Worm (Caenorhabditis elegans) whole organism, L4 larva: ENCODE data around the gene F38E1.6.

Experiments used
- F49E8.2 ChIP-seq: sonication (generic microtip); optimal IDR thresholded peaks from 2 replicates; lab custom pipeline; 2016; ENCODE audit warnings: missing compliant biosample characterization, mild to moderate bottlenecking, missing genetic modification characterization, borderline replicate concordance
- T26A8.4 ChIP-seq: fragments of 200-800 bp; sonication (Bioruptor generic); IDR thresholded peaks from 2 replicates; pipeline ENCODE4 v1.3.6; 2022; ENCODE audit warnings: missing genetic modification characterization, missing compliant biosample characterization
- ZK337.2 ChIP-seq: fragments of 200-800 bp; sonication (Bioruptor generic); IDR thresholded peaks from 2 replicates; pipeline ENCODE4 v1.3.6; 2022; ENCODE audit warnings: missing genetic modification reagents, missing genetic modification characterization, missing compliant biosample characterization
- aha-1 ChIP-seq: fragments of 150-350 bp; peaks from one replicate; lab custom pipeline; 2014; ENCODE audit warnings: missing biosample characterization, missing genetic modification characterization
- aly-2 ChIP-seq: sonication (generic microtip); optimal IDR thresholded peaks from 2 replicates; lab custom pipeline; 2018; ENCODE audit warnings: missing biosample characterization, missing genetic modification characterization
- ces-1 ChIP-seq: fragments of 150-350 bp; sonication (generic microtip); optimal IDR thresholded peaks from 4 replicates; lab custom pipeline; 2014; ENCODE audit warnings: missing biosample characterization, missing genetic modification reagents, missing genetic modification characterization
- cey-2 ChIP-seq: sonication (generic microtip); optimal IDR thresholded peaks from 3 replicates; lab custom pipeline; 2017; ENCODE audit warnings: missing genetic modification characterization, mild to moderate bottlenecking, missing compliant biosample characterization, antibody characterized with exemption, borderline replicate concordance; ENCODE audit not compliant: insufficient read depth
- daf-16 ChIP-seq, 3 experiments: sonication (generic microtip); optimal IDR thresholded peaks; 2 replicates each; lab custom pipeline; 2016 to 2017; ENCODE audit warnings: missing genetic modification characterization in 3 of 3, missing genetic modification reagents in 3 of 3, mild to moderate bottlenecking in 2 of 3, missing compliant biosample characterization in 2 of 3, missing biosample characterization in 1 of 3, moderate library complexity in 1 of 3
- daf-19 ChIP-seq: fragments of 200-800 bp; sonication (Bioruptor generic); conservative IDR thresholded peaks from 2 replicates; pipeline ENCODE4 v1.3.6; 2022; ENCODE audit warnings: missing genetic modification characterization, missing compliant biosample characterization
- dmd-9 ChIP-seq: fragments of 200-800 bp; sonication (Bioruptor generic); IDR thresholded peaks from 2 replicates; pipeline ENCODE4 v1.3.6; 2022; ENCODE audit warnings: missing genetic modification reagents, missing genetic modification characterization, missing compliant biosample characterization
- dpl-1 ChIP-seq: fragments of 150-350 bp; optimal IDR thresholded peaks from 2 replicates; lab custom pipeline; 2014; ENCODE audit warnings: missing biosample characterization, missing genetic modification reagents, missing genetic modification characterization
- duxl-1 ChIP-seq: sonication (generic microtip); optimal IDR thresholded peaks from 2 replicates; lab custom pipeline; 2016; ENCODE audit warnings: mild to moderate bottlenecking, missing genetic modification characterization, moderate library complexity, missing compliant biosample characterization; ENCODE audit not compliant: poor library complexity
- dve-1 ChIP-seq: sonication (generic microtip); optimal IDR thresholded peaks from 2 replicates; lab custom pipeline; 2017; ENCODE audit warnings: antibody characterized with exemption, mild to moderate bottlenecking, missing genetic modification characterization, missing compliant biosample characterization; ENCODE audit not compliant: insufficient read depth
- egl-27 ChIP-seq: sonication (generic microtip); optimal IDR thresholded peaks from 3 replicates; lab custom pipeline; 2017; ENCODE audit warnings: missing biosample characterization, missing genetic modification reagents, missing genetic modification characterization
- egl-43 ChIP-seq: fragments of 200-800 bp; sonication (Bioruptor generic); IDR thresholded peaks from 2 replicates; pipeline ENCODE4 v1.3.6; 2022; ENCODE audit warnings: missing genetic modification reagents, missing genetic modification characterization, missing compliant biosample characterization
- hlh-11 ChIP-seq: fragments of 200-800 bp; sonication (Bioruptor generic); optimal IDR thresholded peaks from 2 replicates; lab custom pipeline; 2018; ENCODE audit warnings: mild to moderate bottlenecking, missing genetic modification characterization, missing compliant biosample characterization
- hlh-30 ChIP-seq: sonication (generic microtip); optimal IDR thresholded peaks from 2 replicates; lab custom pipeline; 2017; ENCODE audit warnings: antibody characterized with exemption, mild to moderate bottlenecking, missing genetic modification characterization, missing compliant biosample characterization; ENCODE audit not compliant: insufficient read depth
- hmg-1.1 ChIP-seq: fragments of 200-800 bp; sonication (Bioruptor generic); IDR thresholded peaks from 2 replicates; pipeline ENCODE4 v1.3.6; 2022; ENCODE audit warnings: missing genetic modification reagents, missing genetic modification characterization, missing compliant biosample characterization
- lim-7 ChIP-seq: fragments of 200-800 bp; sonication (Bioruptor generic); IDR thresholded peaks from 2 replicates; pipeline ENCODE4 v1.3.6; 2022; ENCODE audit warnings: missing genetic modification characterization, missing compliant biosample characterization
- lin-1 ChIP-seq: fragments of 200-800 bp; sonication (Bioruptor generic); IDR thresholded peaks from 2 replicates; pipeline ENCODE4 v1.3.6; 2022; ENCODE audit warnings: missing genetic modification reagents, missing genetic modification characterization, missing compliant biosample characterization
- lin-13 ChIP-seq: fragments of 150-350 bp; optimal IDR thresholded peaks from 2 replicates; lab custom pipeline; 2014; ENCODE audit warnings: missing biosample characterization, missing genetic modification reagents, missing genetic modification characterization
- madf-9 ChIP-seq: fragments of 200-800 bp; sonication (Bioruptor generic); conservative IDR thresholded peaks from 2 replicates; pipeline ENCODE4 v1.3.6; 2022; ENCODE audit warnings: missing genetic modification reagents, missing genetic modification characterization, missing compliant biosample characterization
- mxl-2 ChIP-seq: fragments of 200-800 bp; sonication (Bioruptor generic); conservative IDR thresholded peaks from 2 replicates; pipeline ENCODE4 v1.3.6; 2022; ENCODE audit warnings: missing genetic modification reagents, missing genetic modification characterization, missing compliant biosample characterization
- mxl-3 ChIP-seq: fragments of 200-800 bp; sonication (Bioruptor generic); optimal IDR thresholded peaks from 2 replicates; lab custom pipeline; 2018; ENCODE audit warnings: mild to moderate bottlenecking, missing genetic modification characterization, missing compliant biosample characterization
- nhr-28 ChIP-seq: fragments of 150-350 bp; optimal IDR thresholded peaks from 2 replicates; lab custom pipeline; 2014; ENCODE audit warnings: missing biosample characterization, missing genetic modification characterization
- nhr-48 ChIP-seq: sonication (generic microtip); optimal IDR thresholded peaks from 2 replicates; lab custom pipeline; 2016; ENCODE audit warnings: mild to moderate bottlenecking, missing genetic modification characterization, missing compliant biosample characterization
- nhr-76 ChIP-seq: fragments of 150-350 bp; optimal IDR thresholded peaks from 2 replicates; lab custom pipeline; 2014; ENCODE audit warnings: missing biosample characterization, missing genetic modification characterization
- nhr-77 ChIP-seq: fragments of 150-350 bp; optimal IDR thresholded peaks from 2 replicates; lab custom pipeline; 2014; ENCODE audit warnings: missing biosample characterization, missing genetic modification characterization
- pha-4 ChIP-seq, 2 experiments: fragments of 150-350 bp in 1 of 2; fragments of 200-800 bp in 1 of 2; sonication (Bioruptor generic) in 1 of 2; IDR thresholded peaks in 1 of 2; optimal IDR thresholded peaks in 1 of 2; 2 replicates each; pipeline versions ENCODE4 v1.3.6 to Lab custom; 2014 to 2022; ENCODE audit warnings: missing genetic modification characterization in 2 of 2, missing genetic modification reagents in 2 of 2, missing biosample characterization in 1 of 2, missing compliant biosample characterization in 1 of 2
- sdz-12 ChIP-seq: fragments of 200-800 bp; sonication (Bioruptor generic); optimal IDR thresholded peaks from 2 replicates; lab custom pipeline; 2018; ENCODE audit warnings: mild to moderate bottlenecking, missing genetic modification characterization, missing compliant biosample characterization
- tra-1 ChIP-seq: fragments of 200-800 bp; sonication (Bioruptor generic); IDR thresholded peaks from 2 replicates; pipeline ENCODE4 v1.3.6; 2022; ENCODE audit warnings: missing genetic modification reagents, missing genetic modification characterization, missing compliant biosample characterization
- unc-62 ChIP-seq, 3 experiments: fragments of 150-350 bp in 1 of 3; sonication (generic microtip); optimal IDR thresholded peaks in 2 of 3; peaks in 1 of 3; 1 replicate in 1 of 3; 2 replicates in 2 of 3; lab custom pipeline; 2014 to 2017; ENCODE audit warnings: missing biosample characterization in 3 of 3, missing genetic modification characterization in 3 of 3, missing genetic modification reagents in 3 of 3, missing genotype in 1 of 3

The F38E1.6 gene

ce11 chrV:8403916-8404315 lies 44.0 kb downstream of the F38E1.6 start (continued):
- TF ChIP-seq ces-1 (GFP tag; lab: Kevin White, UChicago) = no peak

DNA sequence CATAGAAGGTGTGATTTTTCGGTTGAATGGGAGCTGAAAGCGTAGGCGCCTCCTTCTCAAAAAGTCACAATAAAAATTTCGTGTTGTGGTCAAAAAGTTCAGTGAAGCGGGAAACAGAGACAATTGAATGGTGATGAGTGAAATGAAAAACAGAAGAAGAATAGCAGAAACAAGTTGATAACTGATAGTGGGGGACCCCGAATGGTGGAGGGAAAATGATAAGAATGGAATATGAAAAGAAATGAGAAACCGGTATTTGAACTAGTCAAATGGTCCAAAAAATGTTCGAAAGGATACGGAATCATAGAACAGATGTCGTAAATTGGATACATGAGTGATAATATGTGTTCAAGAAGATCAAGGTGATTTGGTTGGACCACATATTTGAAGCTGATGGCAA lies 44.4 kb downstream of the F38E1.6 start:
- TF ChIP-seq duxl-1 (tag; lab: Kevin White, UChicago) (no peak), egl-43 (GFP tag; lab: Robert Waterston, UW) (no peak), egl-27 (tag; lab: Kevin White, UChicago) (no peak), mxl-2 (GFP tag; lab: Robert Waterston, UW) (no peak), lin-1 (no peak), nhr-28 (tag; lab: Kevin White, UChicago) (peak; percentile 35), hmg-1.1 (GFP tag; lab: Robert Waterston, UW) (0 out of 2 replicates have a peak, but pooled peaks have one; percentile 12), aha-1 (tag; lab: Kevin White, UChicago) (peak; percentile 12), cey-2 (no peak), lin-13 (GFP tag; lab: Kevin White, UChicago) (no peak), daf-19 (GFP tag; lab: Robert Waterston, UW) (no peak), aly-2 (tag; lab: Kevin White, UChicago) (no peak)

ce11 chrV:8406155-8406554 lies 46.3 kb downstream of the F38E1.6 start:
- TF ChIP-seq F49E8.2 (tag; lab: Kevin White, UChicago) (no peak), madf-9 (no peak)
- TF ChIP-seq, all 104 proteins: peak for 0

- TF ChIP-seq pha-4 (GFP tag; IDR thresholded peaks at IDR 0.05; lab: Robert Waterston, UW) = no peak
- TF ChIP-seq pha-4 (tag; optimal IDR thresholded peaks at IDR 0.05; lab: Kevin White, UChicago) = peak; percentile 35
- TF ChIP-seq ZK337.2 = no peak
- no peak for TF ChIP-seq lim-7 (GFP tag; lab: Robert Waterston, UW)
- peak; percentile 16 for TF ChIP-seq mxl-3 (GFP tag; lab: Kevin White, UChicago)
- TF ChIP-seq hlh-11 (tag; lab: Kevin White, UChicago) = peak; percentile 18
- TF ChIP-seq hlh-30 (tag; lab: Kevin White, UChicago) = peak; percentile 43
- TF ChIP-seq nhr-28 (tag; lab: Kevin White, UChicago) = peak; percentile 11
- peak; percentile 78 for TF ChIP-seq cey-2
- TF ChIP-seq nhr-48 (tag; lab: Kevin White, UChicago) = peak; percentile 35
- TF ChIP-seq daf-16 (GFP tag; optimal IDR thresholded peaks at IDR 0.05; lab: Kevin White, UChicago) = no peak
- TF ChIP-seq daf-16 (tag; optimal IDR thresholded peaks at IDR 0.05; lab: Kevin White, UChicago) = peak; percentile 54
- peak in 1 of 2 experiments; percentile 90 for TF ChIP-seq unc-62 (GFP tag; optimal IDR thresholded peaks at IDR 0.05 in 1 of 2; lab: Kevin White, UChicago)
- TF ChIP-seq unc-62 (tag; optimal IDR thresholded peaks at IDR 0.05; lab: Kevin White, UChicago) = no peak
- TF ChIP-seq tra-1 (GFP tag; lab: Robert Waterston, UW) = no peak
- TF ChIP-seq dve-1 = peak; percentile 27
Observed at ce11 chrV:8406911-8407310, 47.0 kb downstream of the F38E1.6 start.

DNA sequence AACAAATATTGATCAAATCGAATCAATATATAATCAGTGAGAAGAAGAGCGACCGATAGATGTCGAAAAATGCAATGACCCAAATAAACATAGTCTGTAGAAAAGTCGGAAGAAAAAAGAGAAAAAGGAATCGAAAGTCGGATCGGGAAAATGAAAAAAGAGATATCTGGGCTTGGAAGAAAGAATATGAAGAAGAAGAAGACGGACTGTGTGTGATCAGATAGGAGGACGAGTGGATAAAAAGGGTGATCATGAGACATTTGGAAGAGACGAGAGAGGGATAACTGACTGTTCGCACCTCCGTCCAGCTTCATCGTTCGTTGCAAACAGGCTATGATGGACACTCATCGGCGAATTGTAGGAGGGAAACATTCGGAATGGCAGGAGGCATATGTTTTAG lies 49.7 kb downstream of the F38E1.6 start:
- TF ChIP-seq nhr-28 (tag; lab: Kevin White, UChicago) (peak; percentile 26), hlh-11 (tag; lab: Kevin White, UChicago) (peak; percentile 67), F49E8.2 (tag; lab: Kevin White, UChicago) (no peak), mxl-3 (GFP tag; lab: Kevin White, UChicago) (peak; percentile 55), hlh-30 (tag; lab: Kevin White, UChicago) (peak; percentile 37), nhr-76 (tag; lab: Kevin White, UChicago) (no peak), unc-62 (GFP tag; optimal IDR thresholded peaks at IDR 0.05 in 1 of 2; lab: Kevin White, UChicago) (peak in 1 of 2 experiments; percentile 37), unc-62 (tag; optimal IDR thresholded peaks at IDR 0.05; lab: Kevin White, UChicago) (no peak)

ce11 chrV:8410406-8410805 lies 50.5 kb downstream of the F38E1.6 start, which contains the start of gene F52E1.2:
F52E1.2 (plus strand) TSS chrV:8410595.
- TF ChIP-seq dpl-1 (no peak), aly-2 (tag; lab: Kevin White, UChicago) (no peak), sdz-12 (GFP tag; lab: Kevin White, UChicago) (no peak), unc-62 (GFP tag; optimal IDR thresholded peaks at IDR 0.05 in 1 of 2; lab: Kevin White, UChicago) (peak in 1 of 2 experiments; percentile 93), unc-62 (tag; optimal IDR thresholded peaks at IDR 0.05; lab: Kevin White, UChicago) (no peak), dmd-9 (GFP tag; lab: Robert Waterston, UW) (no peak), T26A8.4 (GFP tag; lab: Robert Waterston, UW) (no peak), nhr-77 (tag; lab: Kevin White, UChicago) (no peak), daf-16 (GFP tag; optimal IDR thresholded peaks at IDR 0.05; lab: Kevin White, UChicago) (no peak), daf-16 (tag; optimal IDR thresholded peaks at IDR 0.05; lab: Kevin White, UChicago) (no peak)
